Fruit fly (Drosophila melanogaster): ENCODE measurements around the gene CG3473.

CG3473 gene

DNA sequence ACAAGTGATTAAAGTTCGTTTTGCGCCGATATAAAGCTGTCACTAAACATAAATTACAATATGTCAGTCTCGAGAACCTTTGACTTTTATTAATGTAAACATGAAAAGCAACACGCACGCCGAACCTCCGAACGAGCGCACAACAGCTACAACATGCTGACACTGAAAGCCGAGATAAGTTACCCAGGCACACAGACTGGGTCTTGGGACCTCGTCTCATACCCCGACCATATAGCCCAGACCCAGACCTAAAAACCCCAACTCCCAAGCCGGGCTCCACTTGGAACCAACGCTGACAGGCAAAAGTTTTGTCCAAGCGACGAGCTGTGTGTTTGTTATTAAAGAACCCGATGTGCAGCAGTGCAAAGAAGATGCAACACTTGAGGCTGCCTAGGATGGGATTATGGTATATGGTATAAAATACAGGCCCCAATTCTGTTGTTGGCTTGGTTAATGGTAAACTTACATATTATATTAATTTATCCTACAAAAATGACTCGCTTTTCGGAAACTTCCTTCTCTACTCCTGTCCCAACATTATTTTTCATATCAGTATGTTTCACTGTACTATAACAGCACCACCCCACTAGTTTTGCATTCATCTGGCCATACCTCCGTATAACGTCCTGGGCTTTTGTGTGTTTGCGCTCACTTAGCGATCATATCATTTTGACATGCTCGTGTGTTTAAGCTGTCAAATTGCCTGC, 34.4 kb downstream of the CG3473 start:
- TF ChIP-seq CTCF (optimal IDR thresholded peaks at IDR 0.05) (no peak), CG8478 (optimal IDR thresholded peaks at IDR 0.05) (no peak)

DNA sequence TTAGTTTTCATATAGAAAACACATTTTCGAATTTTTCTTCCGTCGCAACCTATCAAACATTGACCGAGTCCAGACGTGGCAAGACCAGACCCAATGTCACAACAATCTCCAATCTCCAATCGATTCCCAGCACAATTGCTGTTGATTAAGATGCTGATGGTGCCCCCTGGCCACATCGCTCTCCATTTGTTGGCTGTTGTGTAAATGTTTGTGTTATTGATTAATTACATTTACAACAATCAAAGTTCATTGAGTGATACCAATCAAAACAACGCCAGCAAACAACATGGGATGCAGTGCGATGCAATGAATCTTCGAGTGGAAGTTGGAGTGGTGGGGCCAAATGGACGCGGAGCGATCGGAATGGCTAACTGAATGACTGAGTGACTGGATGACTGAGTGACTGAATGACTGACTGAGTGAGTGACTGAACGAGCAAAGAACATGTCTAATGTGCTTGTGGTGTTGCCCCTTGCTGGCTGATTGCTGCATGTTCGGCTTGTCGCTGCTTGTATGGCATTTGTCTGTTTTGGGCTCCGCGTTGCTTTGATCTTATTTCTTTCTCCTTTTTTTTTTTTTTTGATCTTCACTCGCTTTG, 36.2 kb downstream of the CG3473 start:
- no peak for TF ChIP-seq CTCF (optimal IDR thresholded peaks at IDR 0.05)

- TF ChIP-seq CTCF (optimal IDR thresholded peaks at IDR 0.05) (no peak), CG8478 (optimal IDR thresholded peaks at IDR 0.05) (no peak)
Measured at dm6 chr2L:14524244-14524643, 39.3 kb downstream of the CG3473 start, which contains the start of gene CG33648. Gene CG33648 (plus strand): TSS chr2L:14524312.

dm6 chr2L:14523731-14524130, 39.8 kb downstream of the CG3473 start:
- TF ChIP-seq CTCF (optimal IDR thresholded peaks at IDR 0.05) (no peak), CG8478 (optimal IDR thresholded peaks at IDR 0.05) (no peak)

DNA sequence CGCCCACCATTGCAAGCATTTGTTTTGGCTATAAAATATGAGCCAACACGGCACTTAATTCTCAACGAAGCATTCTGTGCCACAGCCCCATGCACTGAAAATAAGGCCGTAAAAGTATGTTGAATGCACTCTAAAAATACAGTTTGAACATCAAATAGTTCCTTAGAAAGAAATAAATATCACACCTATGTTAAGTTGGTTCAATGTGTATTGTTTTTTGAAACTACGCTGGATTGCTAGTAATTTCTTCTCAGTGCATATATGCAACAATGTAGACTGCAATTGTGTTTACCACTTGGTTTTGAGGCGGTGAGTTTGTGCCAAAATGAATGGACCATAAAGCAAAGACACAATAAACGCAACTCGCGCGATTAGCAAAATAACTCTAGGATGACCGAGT, 42.1 kb downstream of the CG3473 start:
- TF ChIP-seq CG8478 (optimal IDR thresholded peaks at IDR 0.05) (no peak), CTCF (optimal IDR thresholded peaks at IDR 0.05) (no peak)

DNA sequence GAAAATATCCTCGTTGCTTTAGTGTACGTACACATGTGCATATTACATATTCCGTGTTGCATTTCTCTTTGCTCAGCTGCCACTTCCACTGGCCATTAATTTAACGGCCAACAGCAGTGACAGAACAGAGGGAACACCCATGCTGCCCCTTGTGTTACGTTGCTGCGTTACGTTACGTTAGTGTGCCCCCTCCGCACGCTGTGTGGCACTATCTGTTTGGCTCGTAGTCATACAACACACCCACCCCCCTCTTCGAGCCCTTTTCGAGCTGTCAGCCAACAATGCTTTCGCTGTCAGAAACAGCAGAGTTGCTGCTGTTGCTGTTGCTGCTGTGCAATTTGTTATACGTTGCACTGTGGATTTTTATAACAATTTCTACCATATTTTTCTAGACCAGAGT, 43.0 kb downstream of the CG3473 start:
- no peak for TF ChIP-seq CTCF (optimal IDR thresholded peaks at IDR 0.05)
- no peak for TF ChIP-seq CG8478 (optimal IDR thresholded peaks at IDR 0.05)

DNA sequence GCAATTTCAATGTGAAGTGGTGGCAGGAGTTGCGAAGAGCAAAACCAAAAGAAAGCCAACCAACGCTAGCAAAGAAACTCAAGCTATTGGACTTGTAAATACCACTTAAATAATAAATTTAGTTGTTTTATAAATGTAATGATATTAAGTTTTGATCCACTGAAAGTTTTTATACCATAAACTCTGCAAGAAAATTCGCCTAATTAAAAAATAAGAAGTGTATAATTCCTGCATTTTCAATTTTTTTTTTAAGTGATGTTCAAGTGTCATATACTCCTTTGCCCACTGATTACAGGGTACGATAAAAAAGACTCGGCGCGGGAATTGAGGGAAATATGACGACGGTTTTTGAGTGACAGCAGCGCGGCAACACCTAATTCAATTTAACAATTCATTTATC, 44.3 kb downstream of the CG3473 start:
- TF ChIP-seq CTCF (optimal IDR thresholded peaks at IDR 0.05) (no peak), CG8478 (optimal IDR thresholded peaks at IDR 0.05) (no peak)

DNA sequence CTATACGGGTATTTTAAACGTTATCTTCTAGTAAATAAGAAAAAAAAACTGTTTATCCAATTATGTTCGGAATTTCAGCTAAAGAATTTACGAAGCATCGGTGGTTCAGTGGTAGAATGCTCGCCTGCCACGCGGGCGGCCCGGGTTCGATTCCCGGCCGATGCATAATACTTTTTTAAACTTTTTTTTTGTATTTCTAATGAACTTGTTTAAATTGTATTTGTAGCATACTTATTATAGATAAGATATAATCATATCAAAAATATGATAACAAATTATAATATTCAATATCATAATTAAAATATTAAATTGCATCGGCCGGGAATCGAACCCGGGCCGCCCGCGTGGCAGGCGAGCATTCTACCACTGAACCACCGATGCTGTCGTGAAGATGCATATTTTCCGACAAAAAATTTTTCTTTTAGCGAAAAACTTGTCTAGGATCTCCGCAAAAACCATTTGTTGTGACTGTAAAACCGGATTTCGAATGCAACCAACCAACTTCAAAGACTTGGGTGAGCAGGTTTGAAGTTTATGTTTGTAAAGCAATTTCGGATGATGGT, 45.4 kb downstream of the CG3473 start:
- no peak for TF ChIP-seq CG8478 (optimal IDR thresholded peaks at IDR 0.05)
- no peak for TF ChIP-seq CTCF (optimal IDR thresholded peaks at IDR 0.05)

- TF ChIP-seq CG8478 (optimal IDR thresholded peaks at IDR 0.05): no peak
- TF ChIP-seq CTCF (optimal IDR thresholded peaks at IDR 0.05): no peak
Measured at dm6 chr2L:14517335-14517734, 46.2 kb downstream of the CG3473 start.

- TF ChIP-seq CG8478 (optimal IDR thresholded peaks at IDR 0.05) (no peak), CTCF (optimal IDR thresholded peaks at IDR 0.05) (no peak)
Measured at dm6 chr2L:14516360-14516759, 47.2 kb downstream of the CG3473 start.

dm6 chr2L:14515222-14516044, 48.1 kb downstream of the CG3473 start:
- TF ChIP-seq CTCF (optimal IDR thresholded peaks at IDR 0.05) (no peak), CG8478 (optimal IDR thresholded peaks at IDR 0.05) (no peak)
